Fruit fly (Drosophila melanogaster) whole organism, wandering third instar larva: ENCODE measurements around the gene Gs2.

Source experiments
- Abd-B ChIP-seq: fragments of >200 bp; optimal IDR thresholded peaks from 2 replicates; lab custom pipeline; 2017; ENCODE audit warnings: missing biosample characterization, missing genetic modification characterization
- CG9705 ChIP-seq: fragments of 200-800 bp; sonication (Bioruptor generic); optimal IDR thresholded peaks from 2 replicates; lab custom pipeline; 2018; ENCODE audit warnings: missing biosample characterization, mild to moderate bottlenecking, missing genetic modification characterization
- CrebA ChIP-seq: fragments of 200-800 bp; sonication (Bioruptor generic); optimal IDR thresholded peaks from 2 replicates; lab custom pipeline; 2016; ENCODE audit warnings: missing biosample characterization, mild to moderate bottlenecking, missing genetic modification characterization, borderline replicate concordance
- Dfd ChIP-seq: fragments of >200 bp; optimal IDR thresholded peaks from 2 replicates; lab custom pipeline; 2017; ENCODE audit warnings: missing biosample characterization, missing genetic modification characterization
- Dif ChIP-seq: fragments of 200-275, 200-300 bp; sonication (Bioruptor generic); optimal IDR thresholded peaks from 2 replicates; lab custom pipeline; 2018; ENCODE audit warnings: missing biosample characterization, missing genetic modification characterization; ENCODE audit not compliant: partially characterized antibody
- GATAd ChIP-seq: sonication (Bioruptor generic); optimal IDR thresholded peaks from 2 replicates; lab custom pipeline; 2016; ENCODE audit warnings: missing biosample characterization, missing genetic modification characterization
- HLH106 ChIP-seq: fragments of 200-800 bp; optimal IDR thresholded peaks from 3 replicates; lab custom pipeline; 2019; ENCODE audit warnings: missing biosample characterization, mild to moderate bottlenecking, missing genetic modification characterization, moderate library complexity
- Hnf4 ChIP-seq: fragments of 200-800 bp; sonication (Bioruptor generic); optimal IDR thresholded peaks from 2 replicates; lab custom pipeline; 2016; ENCODE audit warnings: missing biosample characterization, mild to moderate bottlenecking, missing genetic modification characterization
- Hr83 ChIP-seq: fragments of 200-300 bp; sonication (Bioruptor generic); optimal IDR thresholded peaks from 2 replicates; lab custom pipeline; 2016; ENCODE audit warnings: missing biosample characterization, mild to moderate bottlenecking, missing genetic modification characterization, moderate library complexity; ENCODE audit not compliant: poor library complexity, severe bottlenecking
- Jra ChIP-seq: sonication (Bioruptor generic); optimal IDR thresholded peaks from 2 replicates; lab custom pipeline; 2016; ENCODE audit warnings: missing biosample characterization, missing genetic modification characterization
- Mio ChIP-seq: sonication (Bioruptor generic); optimal IDR thresholded peaks from 2 replicates; lab custom pipeline; 2016; ENCODE audit warnings: missing biosample characterization, missing genetic modification characterization
- Myc ChIP-seq: fragments of >200 bp; optimal IDR thresholded peaks from 2 replicates; lab custom pipeline; 2017
- N ChIP-seq: fragments of >200 bp; optimal IDR thresholded peaks from 2 replicates; lab custom pipeline; 2018; ENCODE audit warnings: missing biosample characterization, missing external identifiers, missing genetic modification characterization
- OdsH ChIP-seq: fragments of 200-800 bp; sonication (Bioruptor generic); optimal IDR thresholded peaks from 2 replicates; lab custom pipeline; 2016; ENCODE audit warnings: missing biosample characterization, mild to moderate bottlenecking, missing genetic modification characterization
- Rel ChIP-seq, 2 experiments: fragments of 200-800 bp; sonication (Bioruptor generic) in 1 of 2; optimal IDR thresholded peaks; 2 replicates in 1 of 2; 3 replicates in 1 of 2; lab custom pipeline; 2016 to 2019; ENCODE audit warnings: mild to moderate bottlenecking in 2 of 2, missing biosample characterization in 2 of 2, missing genetic modification characterization in 2 of 2, moderate library complexity in 1 of 2
- Sp1 ChIP-seq: fragments of 200-800 bp; sonication (Bioruptor generic); optimal IDR thresholded peaks from 3 replicates; lab custom pipeline; 2019; ENCODE audit warnings: missing biosample characterization, mild to moderate bottlenecking, missing genetic modification characterization, moderate library complexity
- Vsx2 ChIP-seq: fragments of 200-300, 225-300 bp; sonication (Bioruptor generic); optimal IDR thresholded peaks from 2 replicates; lab custom pipeline; 2018; ENCODE audit warnings: missing biosample characterization, missing genetic modification characterization; ENCODE audit not compliant: partially characterized antibody
- br ChIP-seq: fragments of 200-800 bp; sonication (Bioruptor generic); optimal IDR thresholded peaks from 2 replicates; lab custom pipeline; 2016; ENCODE audit warnings: missing biosample characterization, missing genetic modification characterization
- dl ChIP-seq, 2 experiments: fragments of 175-275, 200-275 bp in 1 of 2; fragments of 200-275 bp in 1 of 2; sonication (Bioruptor generic); optimal IDR thresholded peaks; lab custom pipeline; 2018; ENCODE audit warnings: mild to moderate bottlenecking in 2 of 2, missing biosample characterization in 2 of 2, missing genetic modification characterization in 2 of 2, moderate library complexity in 2 of 2; ENCODE audit not compliant: partially characterized antibody in 2 of 2, insufficient read depth in 1 of 2
- dsf ChIP-seq: sonication (Bioruptor generic); optimal IDR thresholded peaks from 2 replicates; lab custom pipeline; 2016; ENCODE audit warnings: missing biosample characterization, missing genetic modification characterization, borderline replicate concordance
- ey ChIP-seq: fragments of 200-800 bp; sonication (Bioruptor generic); optimal IDR thresholded peaks from 2 replicates; lab custom pipeline; 2016; ENCODE audit warnings: missing biosample characterization, missing genetic modification characterization
- foxo ChIP-seq, 2 experiments: fragments of 200-800 bp; sonication (Bioruptor generic); optimal IDR thresholded peaks; 2 replicates in 1 of 2; 3 replicates in 1 of 2; lab custom pipeline; 2016 to 2017; ENCODE audit warnings: missing biosample characterization in 2 of 2, missing genetic modification characterization in 2 of 2
- fru ChIP-seq: fragments of 200-800 bp; sonication (Bioruptor generic); optimal IDR thresholded peaks from 3 replicates; lab custom pipeline; 2016; ENCODE audit warnings: missing biosample characterization, mild to moderate bottlenecking, missing genetic modification characterization
- h ChIP-seq: fragments of 200-800 bp; sonication (Bioruptor generic); optimal IDR thresholded peaks from 3 replicates; lab custom pipeline; 2016; ENCODE audit warnings: missing biosample characterization, mild to moderate bottlenecking, missing genetic modification characterization
- jim ChIP-seq: fragments of 175-275, 200-325 bp; sonication (Bioruptor generic); optimal IDR thresholded peaks from 2 replicates; lab custom pipeline; 2016; ENCODE audit warnings: missing biosample characterization, mild to moderate bottlenecking, missing genetic modification characterization
- lola ChIP-seq: fragments of >200 bp; optimal IDR thresholded peaks from 2 replicates; lab custom pipeline; 2017; ENCODE audit warnings: missing biosample characterization, missing genetic modification characterization
- pan ChIP-seq: fragments of >200 bp; optimal IDR thresholded peaks from 2 replicates; lab custom pipeline; 2017
- psq ChIP-seq: fragments of 200-800 bp; sonication (Bioruptor generic); optimal IDR thresholded peaks from 3 replicates; lab custom pipeline; 2017; ENCODE audit warnings: missing biosample characterization, mild to moderate bottlenecking, missing genetic modification characterization, moderate library complexity
- rgr ChIP-seq: fragments of 200-800 bp; sonication (Bioruptor generic); optimal IDR thresholded peaks from 3 replicates; lab custom pipeline; 2016; ENCODE audit warnings: missing biosample characterization, mild to moderate bottlenecking, missing genetic modification characterization
- sage ChIP-seq: fragments of 200-800 bp; sonication (Bioruptor generic); optimal IDR thresholded peaks from 2 replicates; lab custom pipeline; 2016; ENCODE audit warnings: missing biosample characterization, mild to moderate bottlenecking, missing genetic modification characterization
- sv ChIP-seq: fragments of 200-800 bp; sonication (Bioruptor generic); optimal IDR thresholded peaks from 3 replicates; lab custom pipeline; 2016; ENCODE audit warnings: missing biosample characterization, missing genetic modification characterization
- tai ChIP-seq: sonication (Bioruptor generic); optimal IDR thresholded peaks from 2 replicates; lab custom pipeline; 2016; ENCODE audit warnings: missing biosample characterization, missing genetic modification characterization
- usp ChIP-seq: fragments of >200 bp; optimal IDR thresholded peaks from 2 replicates; lab custom pipeline; 2017; ENCODE audit warnings: missing biosample characterization, missing genetic modification characterization

Gene Gs2

dm6 chrX:11385498-11385897, 37.1 kb upstream of the Gs2 start:
- TF ChIP-seq Abd-B (GFP tag; lab: Kevin White, UChicago), result no peak
- TF ChIP-seq CrebA (GFP tag; lab: Kevin White, UChicago), result no peak
- TF ChIP-seq Dif (GFP tag; lab: Kevin White, UChicago), result no peak
- TF ChIP-seq ey (GFP tag; lab: Kevin White, UChicago), result no peak

- TF ChIP-seq Jra (GFP tag; lab: Kevin White, UChicago) (peak; percentile 28), OdsH (no peak), h (GFP tag; lab: Kevin White, UChicago) (peak; percentile 33), Vsx2 (peak; percentile 31), Dif (GFP tag; lab: Kevin White, UChicago) (peak; percentile 81), Hr83 (GFP tag; lab: Kevin White, UChicago) (peak; percentile 51), jim (GFP tag; lab: Kevin White, UChicago) (no peak), dl (GFP tag; optimal IDR thresholded peaks at IDR 0.05; lab: Kevin White, UChicago; ENCODE audit: insufficient read depth in 1 of 2, partially characterized antibody in 2 of 2) (peak; percentile 82 to 88), lola (GFP tag; lab: Kevin White, UChicago) (no peak), Rel (GFP tag; optimal IDR thresholded peaks at IDR 0.05; lab: Kevin White, UChicago) (peak; percentile 37), Rel (tag; optimal IDR thresholded peaks at IDR 0.05; lab: Kevin White, UChicago) (no peak)
Observed at dm6 chrX:11389494-11390447, 32.9 kb upstream of the Gs2 start.

dm6 chrX:11390625-11391363, 31.8 kb upstream of the Gs2 start:
- TF ChIP-seq ey (GFP tag; lab: Kevin White, UChicago), result peak; percentile 57
- no peak for TF ChIP-seq Myc
- no peak for TF ChIP-seq CrebA (GFP tag; lab: Kevin White, UChicago)
- TF ChIP-seq HLH106 (tag; lab: Kevin White, UChicago), result peak; percentile 27
- peak; percentile 17 for TF ChIP-seq Hnf4 (GFP tag; lab: Kevin White, UChicago)
- no peak for TF ChIP-seq CG9705
- TF ChIP-seq rgr (GFP tag; lab: Kevin White, UChicago), result peak; percentile 52
- peak; percentile 16 for TF ChIP-seq tai (GFP tag; lab: Kevin White, UChicago)
- TF ChIP-seq Jra (GFP tag; lab: Kevin White, UChicago), result no peak
- peak in 1 of 2 experiments; percentile 59 for TF ChIP-seq foxo (GFP tag; optimal IDR thresholded peaks at IDR 0.05; lab: Kevin White, UChicago)
- peak; percentile 35 for TF ChIP-seq br
- TF ChIP-seq OdsH, result peak; percentile 28
- TF ChIP-seq Sp1 (GFP tag; lab: Kevin White, UChicago), result peak; percentile 20
- TF ChIP-seq psq (GFP tag; lab: Kevin White, UChicago), result peak; percentile 25
- TF ChIP-seq fru, result peak; percentile 38
- TF ChIP-seq lola (GFP tag; lab: Kevin White, UChicago), result no peak
- no peak for TF ChIP-seq sage (GFP tag; lab: Kevin White, UChicago)
- no peak for TF ChIP-seq GATAd (GFP tag; lab: Kevin White, UChicago)
- peak; percentile 45 for TF ChIP-seq h (GFP tag; lab: Kevin White, UChicago)
- no peak for TF ChIP-seq pan (lab: Kevin White, UChicago)
- TF ChIP-seq Mio (GFP tag; lab: Kevin White, UChicago), result no peak
- TF ChIP-seq sv (GFP tag; lab: Kevin White, UChicago), result peak; percentile 68
- no peak for TF ChIP-seq Rel (GFP tag; optimal IDR thresholded peaks at IDR 0.05; lab: Kevin White, UChicago)
- no peak for TF ChIP-seq Rel (tag; optimal IDR thresholded peaks at IDR 0.05; lab: Kevin White, UChicago)

DNA sequence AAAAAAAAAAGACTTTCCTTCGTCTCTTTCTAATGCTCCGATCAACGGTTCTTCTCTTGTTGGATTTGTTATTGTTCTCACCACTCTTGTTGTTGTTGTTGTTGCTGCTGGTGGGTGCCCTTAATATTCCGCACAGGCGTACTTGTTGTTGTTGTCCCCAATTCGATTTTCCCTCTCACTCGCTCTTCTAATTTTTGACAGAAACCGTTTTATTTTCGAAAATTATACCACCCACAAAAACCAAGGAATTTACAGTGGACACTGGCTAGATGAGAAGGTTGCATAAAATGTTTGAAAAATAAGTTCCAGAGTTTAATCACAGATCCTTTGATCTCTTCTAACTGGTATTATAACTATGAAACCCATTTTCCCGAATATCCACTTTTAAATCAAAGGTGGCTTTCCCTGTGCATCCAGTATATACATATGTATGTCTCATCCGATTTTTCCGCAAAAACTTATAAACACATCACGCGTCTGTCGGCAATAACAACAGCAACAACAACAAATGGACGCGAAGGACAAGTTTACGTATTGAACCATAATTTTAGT, 31.2 kb upstream of the Gs2 start:
- no peak for TF ChIP-seq dsf (GFP tag; lab: Kevin White, UChicago)
- TF ChIP-seq Hr83 (GFP tag; lab: Kevin White, UChicago), result no peak
- no peak for TF ChIP-seq usp (GFP tag; lab: Kevin White, UChicago)
- TF ChIP-seq sage (GFP tag; lab: Kevin White, UChicago), result no peak
- no peak for TF ChIP-seq Sp1 (GFP tag; lab: Kevin White, UChicago)
- TF ChIP-seq foxo (GFP tag; optimal IDR thresholded peaks at IDR 0.05; lab: Kevin White, UChicago), result no peak
- no peak for TF ChIP-seq tai (GFP tag; lab: Kevin White, UChicago)
- TF ChIP-seq br, result no peak
- no peak for TF ChIP-seq Vsx2
- TF ChIP-seq Dif (GFP tag; lab: Kevin White, UChicago), result no peak
- TF ChIP-seq rgr (GFP tag; lab: Kevin White, UChicago), result no peak
- no peak for TF ChIP-seq Mio (GFP tag; lab: Kevin White, UChicago)
- no peak for TF ChIP-seq N (GFP tag; lab: Kevin White, UChicago)
- TF ChIP-seq lola (GFP tag; lab: Kevin White, UChicago), result no peak
- no peak for TF ChIP-seq jim (GFP tag; lab: Kevin White, UChicago)
- no peak for TF ChIP-seq Dfd
- TF ChIP-seq dl (GFP tag; optimal IDR thresholded peaks at IDR 0.05; lab: Kevin White, UChicago; ENCODE audit: insufficient read depth in 1 of 2, partially characterized antibody in 2 of 2), result no peak
- no peak for TF ChIP-seq OdsH
